Worm (Caenorhabditis elegans) whole organism, mixed stage, embryonic: ENCODE measurements around the gene B0024.13.
A peak's percentile ranks its signal among the peaks of the same experiment; 100 is the strongest.

Experiments
- M03D4.4 ChIP-seq: sonication (generic microtip); optimal IDR thresholded peaks from 2 replicates; lab custom pipeline; 2017; ENCODE audit warnings: mild to moderate bottlenecking, missing genetic modification characterization, missing compliant biosample characterization
- bed-3 ChIP-seq: fragments of 200-800 bp; sonication (Bioruptor generic); optimal IDR thresholded peaks from 3 replicates; lab custom pipeline; 2018; ENCODE audit warnings: mild to moderate bottlenecking, missing genetic modification characterization, moderate library complexity, missing compliant biosample characterization
- ceh-39 ChIP-seq: fragments of 150-350 bp; optimal IDR thresholded peaks from 2 replicates; lab custom pipeline; 2014; ENCODE audit warnings: missing biosample characterization, missing genetic modification characterization
- ceh-43 ChIP-seq: fragments of 200-800 bp; sonication (Bioruptor generic); optimal IDR thresholded peaks from 2 replicates; lab custom pipeline; 2018; ENCODE audit warnings: mild to moderate bottlenecking, missing genetic modification characterization, moderate library complexity, missing compliant biosample characterization
- ceh-83 ChIP-seq: fragments of 200-800 bp; sonication (Bioruptor generic); optimal IDR thresholded peaks from 2 replicates; lab custom pipeline; 2018; ENCODE audit warnings: mild to moderate bottlenecking, missing genetic modification characterization, missing compliant biosample characterization
- ces-1 ChIP-seq: fragments of 150-350 bp; optimal IDR thresholded peaks from 2 replicates; lab custom pipeline; 2014; ENCODE audit warnings: missing biosample characterization, missing genetic modification reagents, missing genetic modification characterization
- cnd-1 ChIP-seq: fragments of 200-800 bp; sonication (Bioruptor generic); optimal IDR thresholded peaks from 2 replicates; lab custom pipeline; 2018; ENCODE audit warnings: mild to moderate bottlenecking, missing genetic modification characterization, missing compliant biosample characterization
- drap-1 ChIP-seq: fragments of 200-800 bp; sonication (Bioruptor generic); optimal IDR thresholded peaks from 3 replicates; lab custom pipeline; 2018; ENCODE audit warnings: mild to moderate bottlenecking, missing genetic modification characterization, missing compliant biosample characterization
- elt-1 ChIP-seq: sonication (generic microtip); optimal IDR thresholded peaks from 2 replicates; lab custom pipeline; 2017; ENCODE audit warnings: missing genetic modification characterization, mild to moderate bottlenecking, missing compliant biosample characterization, antibody characterized with exemption, moderate library complexity, borderline replicate concordance; ENCODE audit not compliant: insufficient read depth
- elt-3 ChIP-seq: fragments of 150-350 bp; optimal IDR thresholded peaks from 2 replicates; lab custom pipeline; 2014; ENCODE audit warnings: missing biosample characterization, missing genetic modification characterization
- flh-1 ChIP-seq: fragments of 200-800 bp; sonication (Bioruptor generic); optimal IDR thresholded peaks from 2 replicates; lab custom pipeline; 2018; ENCODE audit warnings: mild to moderate bottlenecking, missing genetic modification characterization, moderate library complexity, missing compliant biosample characterization
- ham-2 ChIP-seq: fragments of 200-800 bp; sonication (Bioruptor generic); optimal IDR thresholded peaks from 2 replicates; lab custom pipeline; 2018; ENCODE audit warnings: mild to moderate bottlenecking, missing genetic modification characterization, missing compliant biosample characterization
- hlh-1 ChIP-seq: fragments of 150-350 bp; optimal IDR thresholded peaks from 2 replicates; lab custom pipeline; 2014; ENCODE audit warnings: missing biosample characterization, missing genetic modification reagents, missing genetic modification characterization
- lin-13 ChIP-seq: fragments of 150-350 bp; optimal IDR thresholded peaks from 2 replicates; lab custom pipeline; 2014; ENCODE audit warnings: missing biosample characterization, missing genetic modification characterization
- lin-32 ChIP-seq: fragments of 200-800 bp; sonication (Bioruptor generic); optimal IDR thresholded peaks from 2 replicates; lab custom pipeline; 2018; ENCODE audit warnings: mild to moderate bottlenecking, missing genetic modification characterization, missing compliant biosample characterization
- lsy-2 ChIP-seq: fragments of 150-350 bp; optimal IDR thresholded peaks from 2 replicates; lab custom pipeline; 2014; ENCODE audit warnings: missing biosample characterization, missing genetic modification characterization
- mab-5 ChIP-seq: fragments of 150-350 bp; optimal IDR thresholded peaks from 2 replicates; lab custom pipeline; 2014; ENCODE audit warnings: missing biosample characterization, missing genetic modification characterization
- mep-1 ChIP-seq: fragments of 150-350 bp; optimal IDR thresholded peaks from 2 replicates; lab custom pipeline; 2017; ENCODE audit warnings: missing biosample characterization, missing genetic modification reagents, missing genetic modification characterization, inconsistent platforms
- mls-2 ChIP-seq: sonication (generic microtip); optimal IDR thresholded peaks from 2 replicates; lab custom pipeline; 2016; ENCODE audit warnings: mild to moderate bottlenecking, missing genetic modification characterization, moderate library complexity, missing compliant biosample characterization
- nhr-2 ChIP-seq: fragments of 150-350 bp; optimal IDR thresholded peaks from 2 replicates; lab custom pipeline; 2014; ENCODE audit warnings: missing biosample characterization, missing genetic modification characterization
- nhr-237 ChIP-seq: fragments of 150-350 bp; optimal IDR thresholded peaks from 2 replicates; lab custom pipeline; 2014; ENCODE audit warnings: missing biosample characterization, missing genetic modification characterization
- nhr-28 ChIP-seq: fragments of 150-350 bp; optimal IDR thresholded peaks from 2 replicates; lab custom pipeline; 2014; ENCODE audit warnings: missing biosample characterization, missing genetic modification characterization
- nhr-76 ChIP-seq: sonication (generic microtip); optimal IDR thresholded peaks from 2 replicates; lab custom pipeline; 2017; ENCODE audit warnings: missing biosample characterization, missing genetic modification characterization
- sem-2 ChIP-seq: fragments of 200-800 bp; sonication (Bioruptor generic); optimal IDR thresholded peaks from 2 replicates; lab custom pipeline; 2018; ENCODE audit warnings: mild to moderate bottlenecking, missing genetic modification characterization, missing compliant biosample characterization
- sptf-1 ChIP-seq: sonication (generic microtip); optimal IDR thresholded peaks from 2 replicates; lab custom pipeline; 2017; ENCODE audit warnings: mild to moderate bottlenecking, missing genetic modification characterization, moderate library complexity, missing compliant biosample characterization
- tbx-8 ChIP-seq: fragments of 200-800 bp; sonication (Bioruptor generic); optimal IDR thresholded peaks from 2 replicates; lab custom pipeline; 2018; ENCODE audit warnings: mild to moderate bottlenecking, missing genetic modification characterization, moderate library complexity, missing compliant biosample characterization
- unc-120 ChIP-seq: sonication (generic microtip); optimal IDR thresholded peaks from 2 replicates; lab custom pipeline; 2017; ENCODE audit warnings: missing genetic modification characterization, missing compliant biosample characterization; ENCODE audit not compliant: poor library complexity, severe bottlenecking
- unc-62 ChIP-seq: fragments of 150-350 bp; optimal IDR thresholded peaks from 2 replicates; lab custom pipeline; 2014; ENCODE audit warnings: missing biosample characterization, missing genetic modification reagents, missing genetic modification characterization
- zip-8 ChIP-seq: fragments of 150-350 bp; optimal IDR thresholded peaks from 2 replicates; lab custom pipeline; 2014; ENCODE audit warnings: missing biosample characterization, missing genetic modification characterization
- ztf-11 ChIP-seq: fragments of 150-350 bp; optimal IDR thresholded peaks from 2 replicates; lab custom pipeline; 2014; ENCODE audit warnings: missing biosample characterization, missing genetic modification characterization

The B0024.13 gene

DNA sequence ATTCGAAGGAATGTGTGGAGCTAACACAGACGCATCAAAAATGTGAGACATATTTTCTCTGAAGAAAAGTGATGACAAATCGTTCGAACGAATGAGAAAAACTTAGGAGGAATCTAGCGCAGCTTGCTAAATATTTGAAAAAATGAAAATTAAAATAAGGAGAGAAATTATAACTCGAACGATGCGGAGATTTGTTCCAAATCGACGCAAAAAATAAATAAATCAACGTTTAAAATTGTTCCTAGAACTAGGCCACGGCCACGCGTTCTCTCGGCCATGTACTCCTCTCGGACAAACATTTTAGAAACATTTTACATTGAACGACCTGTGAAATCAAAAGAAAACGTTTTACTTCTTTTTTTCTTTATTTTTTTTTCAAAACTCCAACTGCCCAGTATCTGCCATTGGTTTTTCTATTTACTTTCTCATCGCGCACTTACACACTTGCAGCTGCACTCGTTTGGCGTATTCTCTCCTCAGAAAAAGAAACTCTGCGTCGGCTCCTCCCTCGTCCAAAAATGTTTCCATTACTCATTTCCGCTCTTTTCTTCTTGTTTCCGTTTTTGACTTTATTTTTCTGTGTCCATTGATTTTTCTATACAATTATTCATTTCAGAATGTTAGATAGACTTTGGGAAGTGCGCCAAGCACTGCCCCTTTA is at the start of gene B0024.13, which contains the start of gene gna-1:
Gene B0024.13, plus strand, starts transcription at position 611 of the 661 bp plus-strand sequence.
Gene gna-1, minus strand, starts transcription at position 51 of the 661 bp plus-strand sequence.
- no peak for TF ChIP-seq lin-32 (GFP tag; lab: Kevin White, UChicago)

- TF ChIP-seq nhr-76 (no peak), sem-2 (no peak), sptf-1 (tag; lab: Kevin White, UChicago) (no peak), ces-1 (GFP tag; lab: Kevin White, UChicago) (peak; percentile 61), nhr-2 (tag; lab: Kevin White, UChicago) (no peak), elt-3 (tag; lab: Kevin White, UChicago) (no peak), tbx-8 (GFP tag; lab: Kevin White, UChicago) (no peak), flh-1 (GFP tag; lab: Kevin White, UChicago) (no peak), mep-1 (tag; lab: Kevin White, UChicago) (peak; percentile 51), lsy-2 (no peak)
Observed at ce11 chrV:10273837-10274236, 46.7 kb upstream of the B0024.13 start.

- TF ChIP-seq ceh-83 (GFP tag; lab: Kevin White, UChicago) (no peak), nhr-28 (tag; lab: Kevin White, UChicago) (no peak)
Observed at ce11 chrV:10275619-10276018, 44.9 kb upstream of the B0024.13 start, which contains the start of gene Y22F5A.11. Gene Y22F5A.11 (minus strand): TSS chrV:10275646.

DNA sequence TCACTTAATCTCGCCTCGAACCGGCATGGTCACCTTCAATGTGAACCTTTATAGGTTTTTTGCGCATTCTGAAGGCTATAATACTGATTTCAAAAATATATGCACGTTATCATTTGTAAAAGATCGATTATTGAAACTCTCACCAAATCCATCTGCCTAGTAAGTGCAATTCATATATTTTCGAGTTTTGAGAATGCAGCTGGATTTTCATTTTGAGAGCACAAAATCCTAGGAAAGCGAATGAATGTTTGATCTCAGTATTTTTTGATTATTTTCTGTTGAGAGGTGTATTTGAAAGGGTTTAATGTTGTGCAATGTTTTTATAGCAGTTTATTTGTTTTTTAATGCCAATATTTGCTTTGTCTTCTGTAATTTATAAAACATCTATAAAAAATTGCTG is 44.5 kb upstream of the B0024.13 start:
- TF ChIP-seq unc-62 (GFP tag; lab: Kevin White, UChicago) = no peak
- TF ChIP-seq zip-8 = no peak
- TF ChIP-seq, all 35 proteins: peak for 0

DNA sequence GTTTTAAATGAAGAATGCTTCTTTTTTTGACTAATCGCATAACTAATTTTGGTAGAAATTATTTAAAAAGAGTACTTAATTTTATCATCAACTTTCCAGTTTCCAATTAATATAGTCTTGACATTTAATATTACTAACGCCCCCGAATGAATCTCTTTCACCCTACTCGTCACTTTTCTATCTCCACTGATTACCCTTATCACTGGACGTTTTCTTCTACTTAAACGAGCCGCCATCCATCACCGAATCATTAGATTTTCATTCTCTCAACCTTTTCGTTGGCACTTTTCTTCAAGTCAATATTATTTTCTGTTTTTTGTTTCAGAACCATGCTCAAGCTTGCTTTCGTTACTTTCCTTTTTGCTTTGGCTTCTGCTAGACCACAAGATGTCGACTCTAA is 42.9 kb upstream of the B0024.13 start, which contains the start of gene lys-1:
Gene lys-1, plus strand, starts transcription at position 326 of the 400 bp plus-strand sequence.
- no peak for TF ChIP-seq zip-8
- no peak for TF ChIP-seq bed-3
- TF ChIP-seq M03D4.4 (tag; lab: Kevin White, UChicago) = no peak
- TF ChIP-seq tbx-8 (GFP tag; lab: Kevin White, UChicago) = no peak
- TF ChIP-seq hlh-1 (tag; lab: Kevin White, UChicago) = no peak
- TF ChIP-seq ztf-11 (tag; lab: Kevin White, UChicago) = no peak
- no peak for TF ChIP-seq ceh-83 (GFP tag; lab: Kevin White, UChicago)
- no peak for TF ChIP-seq ham-2 (GFP tag; lab: Kevin White, UChicago)
- TF ChIP-seq sem-2 = no peak
- no peak for TF ChIP-seq nhr-76
- TF ChIP-seq flh-1 (GFP tag; lab: Kevin White, UChicago) = no peak
- TF ChIP-seq sptf-1 (tag; lab: Kevin White, UChicago) = no peak
- no peak for TF ChIP-seq unc-120 (tag; lab: Kevin White, UChicago)
- no peak for TF ChIP-seq lin-13 (tag; lab: Kevin White, UChicago)
- no peak for TF ChIP-seq ces-1 (GFP tag; lab: Kevin White, UChicago)
- TF ChIP-seq unc-62 (GFP tag; lab: Kevin White, UChicago) = no peak
- TF ChIP-seq nhr-28 (tag; lab: Kevin White, UChicago) = no peak

ce11 chrV:10280112-10280511 is 40.4 kb upstream of the B0024.13 start:
- TF ChIP-seq drap-1 (no peak), hlh-1 (tag; lab: Kevin White, UChicago) (no peak), lsy-2 (no peak), lin-13 (tag; lab: Kevin White, UChicago) (no peak), elt-1 (tag; lab: Kevin White, UChicago) (no peak), nhr-2 (tag; lab: Kevin White, UChicago) (no peak), nhr-76 (no peak), lin-32 (GFP tag; lab: Kevin White, UChicago) (no peak), tbx-8 (GFP tag; lab: Kevin White, UChicago) (no peak), ceh-43 (no peak), sptf-1 (tag; lab: Kevin White, UChicago) (no peak), nhr-28 (tag; lab: Kevin White, UChicago) (no peak)
- TF ChIP-seq, all 35 proteins: peak for 0

- TF ChIP-seq sem-2 (no peak), hlh-1 (tag; lab: Kevin White, UChicago) (no peak), cnd-1 (tag; lab: Kevin White, UChicago) (no peak), unc-62 (GFP tag; lab: Kevin White, UChicago) (no peak), nhr-237 (no peak), ceh-83 (GFP tag; lab: Kevin White, UChicago) (no peak), nhr-2 (tag; lab: Kevin White, UChicago) (no peak), mab-5 (no peak), unc-120 (tag; lab: Kevin White, UChicago) (no peak), nhr-76 (no peak), mls-2 (tag; lab: Kevin White, UChicago) (no peak), ceh-39 (tag; lab: Kevin White, UChicago) (no peak)
Observed at ce11 chrV:10281374-10281773, 39.1 kb upstream of the B0024.13 start, which contains the start of gene lys-2. Gene lys-2 (minus strand): TSS chrV:10281474.
